ENCODE assay signal across 1 worm cellular context in genomic region chrIII:4186751-4187309, ce11.
TF ChIP-seq lines count a peak whose summit lies in the region.

TSS of gene lars-1 (minus strand) at chrIII:4186801.

TF ChIP-seq in whole organism, L1 larva, 84 proteins besides CTCF, POLR2A, EP300 and RAD21 (continued from another document):
- TF ChIP-seq irx-1 (tag; optimal IDR thresholded peaks at IDR 0.05; lab: Kevin White, UChicago) (no peak), Y116A8C.19 (tag; optimal IDR thresholded peaks at IDR 0.05; lab: Kevin White, UChicago; ENCODE audit: borderline replicate concordance) (no peak), efl-1 (optimal IDR thresholded peaks at IDR 0.05; lab: Kevin White, UChicago) (no peak), efl-1 (GFP tag; optimal IDR thresholded peaks at IDR 0.05 in 1 of 2; lab: Kevin White, UChicago) (peak in 1 of 2 experiments; percentile 81), ztf-11 (tag; optimal IDR thresholded peaks at IDR 0.05; lab: Kevin White, UChicago) (no peak), snu-23 (GFP tag; optimal IDR thresholded peaks at IDR 0.05; lab: Kevin White, UChicago) (no peak), fkh-10 (GFP tag; optimal IDR thresholded peaks at IDR 0.05; lab: Kevin White, UChicago) (no peak), pag-3 (tag; optimal IDR thresholded peaks at IDR 0.05; lab: Kevin White, UChicago; ENCODE audit: borderline replicate concordance, insufficient read depth) (peak; percentile 94), lir-3 (tag; optimal IDR thresholded peaks at IDR 0.05; lab: Kevin White, UChicago; ENCODE audit: poor library complexity) (peak; percentile 15), blmp-1 (tag; optimal IDR thresholded peaks at IDR 0.05; lab: Kevin White, UChicago) (peak; percentile 32), nhr-84 (tag; optimal IDR thresholded peaks at IDR 0.05; lab: Kevin White, UChicago) (no peak), rnt-1 (tag; optimal IDR thresholded peaks at IDR 0.05; lab: Kevin White, UChicago) (peak; percentile 15), grh-1 (GFP tag; IDR thresholded peaks at IDR 0.05; lab: Robert Waterston, UW) (no peak), nhr-85 (tag; lab: Kevin White, UChicago) (no peak)
